Worm (Caenorhabditis elegans) whole organism, L2 larva: ENCODE data around the gene lpr-2.
A peak's percentile ranks its signal among the peaks of the same experiment; 100 is the strongest.

Source experiments
- C34F6.9 ChIP-seq: fragments of 150-350 bp; optimal IDR thresholded peaks from 2 replicates; lab custom pipeline; 2014; ENCODE audit warnings: missing biosample characterization, missing genetic modification characterization
- F13H6.1 ChIP-seq: sonication (generic microtip); optimal IDR thresholded peaks from 2 replicates; lab custom pipeline; 2016; ENCODE audit warnings: missing genetic modification characterization, missing compliant biosample characterization
- R02D3.7 ChIP-seq: fragments of 150-350 bp; optimal IDR thresholded peaks from 2 replicates; lab custom pipeline; 2014; ENCODE audit warnings: missing biosample characterization, missing genetic modification characterization
- Y55F3AM.14 ChIP-seq: fragments of 200-800 bp; sonication (Bioruptor generic); optimal IDR thresholded peaks from 2 replicates; lab custom pipeline; 2018; ENCODE audit warnings: mild to moderate bottlenecking, missing genetic modification characterization, missing compliant biosample characterization
- ZK546.5 ChIP-seq: sonication (generic microtip); optimal IDR thresholded peaks from 2 replicates; lab custom pipeline; 2017; ENCODE audit warnings: missing biosample characterization, missing genetic modification characterization
- alr-1 ChIP-seq: fragments of 150-350 bp; optimal IDR thresholded peaks from 2 replicates; lab custom pipeline; 2014; ENCODE audit warnings: missing biosample characterization, missing genetic modification characterization
- aly-2 ChIP-seq: fragments of 150-350 bp; optimal IDR thresholded peaks from 2 replicates; lab custom pipeline; 2014; ENCODE audit warnings: missing biosample characterization, missing genetic modification characterization
- ceh-82 ChIP-seq: fragments of 150-350 bp; optimal IDR thresholded peaks from 2 replicates; lab custom pipeline; 2014; ENCODE audit warnings: missing biosample characterization, missing genetic modification characterization
- crh-2 ChIP-seq: sonication (generic microtip); optimal IDR thresholded peaks from 2 replicates; lab custom pipeline; 2017; ENCODE audit warnings: missing biosample characterization, missing genetic modification characterization
- dmd-4 ChIP-seq: sonication (generic microtip); optimal IDR thresholded peaks from 2 replicates; lab custom pipeline; 2017; ENCODE audit warnings: missing biosample characterization, missing genetic modification characterization
- egl-27 ChIP-seq: sonication (generic microtip); optimal IDR thresholded peaks from 3 replicates; lab custom pipeline; 2017; ENCODE audit warnings: missing biosample characterization, missing genetic modification reagents, missing genetic modification characterization
- elt-1 ChIP-seq: fragments of 150-350 bp; optimal IDR thresholded peaks from 2 replicates; lab custom pipeline; 2014; ENCODE audit warnings: missing biosample characterization, missing genetic modification characterization
- fos-1 ChIP-seq: fragments of 150-350 bp; optimal IDR thresholded peaks from 2 replicates; lab custom pipeline; 2014; ENCODE audit warnings: missing biosample characterization, missing genetic modification characterization
- gmeb-1 ChIP-seq: fragments of 150-350 bp; optimal IDR thresholded peaks from 2 replicates; lab custom pipeline; 2014; ENCODE audit warnings: missing biosample characterization, missing genetic modification characterization
- lin-13 ChIP-seq: fragments of 150-350 bp; optimal IDR thresholded peaks from 2 replicates; lab custom pipeline; 2014; ENCODE audit warnings: missing biosample characterization, missing genetic modification reagents, missing genetic modification characterization
- lsy-2 ChIP-seq, 2 experiments: fragments of 150-350 bp in 1 of 2; sonication (generic microtip) in 1 of 2; optimal IDR thresholded peaks; 2 replicates each; lab custom pipeline; 2014 to 2017; ENCODE audit warnings: missing biosample characterization in 2 of 2, missing genetic modification characterization in 2 of 2
- mbf-1 ChIP-seq: sonication (generic microtip); optimal IDR thresholded peaks from 2 replicates; lab custom pipeline; 2017; ENCODE audit warnings: missing biosample characterization, missing genetic modification characterization
- mdl-1 ChIP-seq, 2 experiments: fragments of 150-350 bp in 1 of 2; sonication (generic microtip) in 1 of 2; optimal IDR thresholded peaks; 2 replicates each; lab custom pipeline; 2017; ENCODE audit warnings: missing biosample characterization in 2 of 2, missing genetic modification characterization in 2 of 2
- nhr-10 ChIP-seq: sonication (generic microtip); optimal IDR thresholded peaks from 2 replicates; lab custom pipeline; 2017; ENCODE audit warnings: missing biosample characterization, missing genetic modification characterization
- nhr-11 ChIP-seq: fragments of 150-350 bp; optimal IDR thresholded peaks from 2 replicates; lab custom pipeline; 2014; ENCODE audit warnings: missing biosample characterization, missing genetic modification characterization
- nhr-129 ChIP-seq: fragments of 150-350 bp; optimal IDR thresholded peaks from 2 replicates; lab custom pipeline; 2014; ENCODE audit warnings: missing biosample characterization, missing genetic modification characterization
- nhr-21 ChIP-seq: fragments of 150-350 bp; optimal IDR thresholded peaks from 2 replicates; lab custom pipeline; 2014; ENCODE audit warnings: missing biosample characterization, missing genetic modification characterization
- nhr-23 ChIP-seq: fragments of 150-350 bp; optimal IDR thresholded peaks from 2 replicates; lab custom pipeline; 2014; ENCODE audit warnings: missing biosample characterization, missing genetic modification reagents, missing genetic modification characterization
- nhr-237 ChIP-seq: fragments of 150-350 bp; optimal IDR thresholded peaks from 2 replicates; lab custom pipeline; 2014; ENCODE audit warnings: missing biosample characterization, missing genetic modification characterization
- nhr-25 ChIP-seq: fragments of 150-350 bp; sonication (generic microtip); optimal IDR thresholded peaks from 3 replicates; lab custom pipeline; 2014; ENCODE audit warnings: missing biosample characterization, missing genetic modification characterization
- nhr-6 ChIP-seq: fragments of 150-350 bp; optimal IDR thresholded peaks from 2 replicates; lab custom pipeline; 2014; ENCODE audit warnings: missing biosample characterization, missing genetic modification characterization
- peb-1 ChIP-seq: fragments of 150-350 bp; optimal IDR thresholded peaks from 2 replicates; lab custom pipeline; 2014; ENCODE audit warnings: missing biosample characterization, missing genetic modification characterization
- sem-4 ChIP-seq: fragments of 150-350 bp; optimal IDR thresholded peaks from 2 replicates; lab custom pipeline; 2014; ENCODE audit warnings: missing biosample characterization, missing genetic modification reagents, missing genetic modification characterization
- skn-1 ChIP-seq: sonication (generic microtip); optimal IDR thresholded peaks from 2 replicates; lab custom pipeline; 2017; ENCODE audit warnings: missing biosample characterization, missing genetic modification characterization
- sma-3 ChIP-seq: sonication (generic microtip); optimal IDR thresholded peaks from 2 replicates; lab custom pipeline; 2016; ENCODE audit warnings: missing genetic modification reagents, missing genetic modification characterization, missing compliant biosample characterization
- snpc-4 ChIP-seq: fragments of 150-350 bp; optimal IDR thresholded peaks from 2 replicates; lab custom pipeline; 2014; ENCODE audit warnings: missing biosample characterization, missing genetic modification characterization
- unc-39 ChIP-seq: fragments of 150-350 bp; optimal IDR thresholded peaks from 2 replicates; lab custom pipeline; 2014; ENCODE audit warnings: missing biosample characterization, missing genetic modification characterization
- unc-55 ChIP-seq: fragments of 150-350 bp; sonication (generic microtip); optimal IDR thresholded peaks from 3 replicates; lab custom pipeline; 2014; ENCODE audit warnings: missing biosample characterization, missing genetic modification reagents, missing genetic modification characterization
- zag-1 ChIP-seq: fragments of 150-350 bp; optimal IDR thresholded peaks from 2 replicates; lab custom pipeline; 2014; ENCODE audit warnings: missing biosample characterization, missing genetic modification characterization
- ztf-11 ChIP-seq: sonication (generic microtip); optimal IDR thresholded peaks from 2 replicates; lab custom pipeline; 2017; ENCODE audit warnings: missing biosample characterization, missing genetic modification characterization
- ztf-4 ChIP-seq: fragments of 150-350 bp; optimal IDR thresholded peaks from 2 replicates; lab custom pipeline; 2014; ENCODE audit warnings: missing biosample characterization, missing genetic modification characterization

lpr-2 gene

DNA sequence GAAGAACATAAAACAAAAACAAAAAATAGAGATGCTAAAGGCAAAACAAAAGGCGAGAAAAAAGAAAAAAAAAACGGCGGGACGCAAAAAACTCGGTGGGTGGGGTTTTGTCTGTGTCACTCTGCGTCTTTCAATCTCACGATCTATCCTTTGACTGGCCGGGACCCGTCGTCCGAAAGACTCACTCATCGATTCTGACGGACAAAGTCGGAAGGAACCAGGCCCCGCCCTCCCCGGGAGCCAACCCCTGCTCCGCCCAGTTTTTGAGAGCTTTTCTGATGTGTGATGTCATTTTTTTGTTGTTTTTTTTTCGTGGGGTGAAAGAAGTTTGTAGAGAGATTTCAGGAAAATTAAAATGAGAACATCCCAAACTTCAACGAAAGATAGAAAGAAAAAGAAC is 14.2 kb downstream of the lpr-2 start:
- TF ChIP-seq elt-1 (tag; lab: Kevin White, UChicago) (no peak), ceh-82 (tag; lab: Kevin White, UChicago) (no peak), R02D3.7 (tag; lab: Kevin White, UChicago) (no peak), sma-3 (GFP tag; lab: Kevin White, UChicago) (no peak), unc-55 (GFP tag; lab: Kevin White, UChicago) (peak; percentile 26), zag-1 (tag; lab: Kevin White, UChicago) (peak; percentile 18)
- TF ChIP-seq, all 48 proteins: peak for 2

- TF ChIP-seq egl-27 (tag; lab: Kevin White, UChicago): no peak
- no peak for TF ChIP-seq ztf-11 (tag; lab: Kevin White, UChicago)
- no peak for TF ChIP-seq nhr-11 (tag; lab: Kevin White, UChicago)
- no peak for TF ChIP-seq dmd-4 (tag; lab: Kevin White, UChicago)
- TF ChIP-seq nhr-10 (tag; lab: Kevin White, UChicago): no peak
- no peak for TF ChIP-seq sma-3 (GFP tag; lab: Kevin White, UChicago)
- TF ChIP-seq ZK546.5 (tag; lab: Kevin White, UChicago): no peak
- TF ChIP-seq alr-1 (tag; lab: Kevin White, UChicago): no peak
- no peak for TF ChIP-seq nhr-129 (tag; lab: Kevin White, UChicago)
- TF ChIP-seq snpc-4 (tag; lab: Kevin White, UChicago): no peak
- no peak for TF ChIP-seq skn-1 (tag; lab: Kevin White, UChicago)
- TF ChIP-seq crh-2 (tag; lab: Kevin White, UChicago): no peak
- TF ChIP-seq, all 48 proteins: peak for 0
These were observed 16.9 kb downstream of the lpr-2 start for ce11 chrIV:11795964-11796363.

DNA sequence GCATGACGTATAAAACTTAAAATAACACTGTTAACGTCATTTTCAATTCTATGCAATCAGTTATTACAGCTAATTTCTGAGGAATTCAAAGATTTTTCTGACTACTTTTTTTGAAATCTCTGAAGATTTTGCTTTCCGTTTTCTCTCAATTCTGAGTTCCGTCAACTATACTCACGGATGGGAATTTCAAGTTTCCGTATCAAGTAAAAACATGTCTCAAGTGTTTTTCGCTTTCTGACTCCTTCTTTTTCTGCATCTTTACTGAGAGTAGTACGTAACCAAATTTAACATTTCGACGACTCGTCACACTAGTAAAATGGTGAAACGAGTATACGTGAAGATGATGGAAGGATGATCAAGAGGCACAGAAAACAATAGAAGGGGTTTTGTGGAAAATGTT is 17.8 kb downstream of the lpr-2 start:
- TF ChIP-seq Y55F3AM.14 (GFP tag; lab: Kevin White, UChicago) (no peak), ztf-4 (no peak), peb-1 (tag; lab: Kevin White, UChicago) (no peak), lin-13 (GFP tag; lab: Kevin White, UChicago) (no peak), unc-55 (GFP tag; lab: Kevin White, UChicago) (no peak), unc-39 (tag; lab: Kevin White, UChicago) (no peak), dmd-4 (tag; lab: Kevin White, UChicago) (no peak), ceh-82 (tag; lab: Kevin White, UChicago) (no peak), nhr-237 (tag; lab: Kevin White, UChicago) (no peak), nhr-21 (no peak), ztf-11 (tag; lab: Kevin White, UChicago) (no peak)

DNA sequence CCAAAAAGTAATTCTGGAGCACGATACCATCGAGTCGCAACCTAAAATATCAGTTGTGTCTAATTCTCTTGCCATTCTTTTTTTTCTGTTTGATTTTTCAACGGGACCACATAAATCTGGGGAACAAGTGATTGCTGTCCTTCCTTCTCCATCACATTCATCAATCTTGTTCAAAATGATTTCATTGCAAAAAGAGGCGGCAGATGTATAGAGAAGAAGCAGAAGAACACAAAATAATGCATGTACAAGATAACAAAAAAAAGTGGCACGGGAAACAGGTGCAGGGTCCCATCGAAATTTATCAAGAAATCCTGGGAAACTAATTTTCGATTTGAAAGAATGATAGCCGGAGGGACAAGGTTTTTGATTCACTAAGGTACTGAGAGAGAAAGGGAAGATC is 20.2 kb downstream of the lpr-2 start:
- TF ChIP-seq ztf-4 (no peak), nhr-23 (no peak), mdl-1 (tag; optimal IDR thresholded peaks at IDR 0.05; lab: Kevin White, UChicago) (no peak), F13H6.1 (tag; lab: Kevin White, UChicago) (peak; percentile 18)

DNA sequence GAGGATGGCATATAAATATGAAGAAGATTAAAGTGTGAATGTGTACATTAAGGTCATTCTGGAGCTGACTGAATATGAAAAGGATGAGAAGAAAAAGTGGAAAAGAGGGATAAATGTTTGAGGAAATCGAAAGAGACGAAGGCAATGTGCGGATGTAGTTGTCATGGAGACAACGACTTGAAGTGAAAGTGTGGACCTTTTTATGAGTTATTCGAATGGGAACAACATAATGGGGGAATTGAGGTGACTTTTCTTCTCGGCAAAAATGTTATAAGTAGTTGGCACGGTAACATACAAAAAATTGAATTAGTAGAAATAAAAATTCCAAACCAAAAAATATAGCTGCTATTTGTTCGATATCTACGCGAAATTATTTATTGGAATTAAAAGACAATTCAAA is 22.1 kb downstream of the lpr-2 start, which contains the start of gene dyf-18:
Gene dyf-18, minus strand, starts transcription at position 101 of the 400 bp plus-strand sequence.
- TF ChIP-seq lsy-2 (tag; optimal IDR thresholded peaks at IDR 0.05; lab: Kevin White, UChicago) (no peak), nhr-11 (tag; lab: Kevin White, UChicago) (no peak), nhr-6 (tag; lab: Kevin White, UChicago) (no peak), C34F6.9 (tag; lab: Kevin White, UChicago) (no peak), nhr-25 (no peak)
- TF ChIP-seq, all 48 proteins: peak for 0

DNA sequence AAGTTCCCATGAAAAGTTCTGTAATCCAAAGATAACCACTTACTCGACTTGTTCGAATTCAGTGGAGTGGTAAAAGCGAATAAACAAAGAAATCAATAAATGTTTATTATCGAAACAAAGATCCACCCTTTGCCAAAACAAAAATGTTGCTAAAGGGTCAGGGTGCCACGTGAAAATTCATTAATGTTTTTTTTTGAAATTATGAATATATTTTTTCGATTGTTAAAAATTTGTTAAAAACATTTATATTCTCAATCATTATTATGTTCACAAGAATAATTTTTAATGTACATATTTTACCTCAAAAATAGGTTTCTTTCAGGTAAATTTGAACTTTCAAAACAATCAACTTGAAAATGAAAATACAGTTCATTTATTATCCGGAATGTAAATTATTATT is 24.0 kb downstream of the lpr-2 start, which contains the start of gene H01G02.4:
Gene H01G02.4, minus strand, starts transcription at position 101 of the 400 bp plus-strand sequence.
- TF ChIP-seq fos-1 (tag; lab: Kevin White, UChicago) (no peak), Y55F3AM.14 (GFP tag; lab: Kevin White, UChicago) (no peak), elt-1 (tag; lab: Kevin White, UChicago) (no peak), ztf-11 (tag; lab: Kevin White, UChicago) (no peak), snpc-4 (tag; lab: Kevin White, UChicago) (no peak), sem-4 (tag; lab: Kevin White, UChicago) (no peak), gmeb-1 (tag; lab: Kevin White, UChicago) (no peak), aly-2 (tag; lab: Kevin White, UChicago) (no peak), ceh-82 (tag; lab: Kevin White, UChicago) (no peak), skn-1 (tag; lab: Kevin White, UChicago) (no peak), crh-2 (tag; lab: Kevin White, UChicago) (no peak), mbf-1 (no peak), peb-1 (tag; lab: Kevin White, UChicago) (no peak), C34F6.9 (tag; lab: Kevin White, UChicago) (no peak)
